Worm (Caenorhabditis elegans): ENCODE data around the gene mics-1.

- no peak for TF ChIP-seq hmbx-1 (tag; optimal IDR thresholded peaks at IDR 0.05)
- no peak for TF ChIP-seq flt-1 (GFP tag; IDR thresholded peaks at IDR 0.05)
- no peak for TF ChIP-seq ets-7 (tag; optimal IDR thresholded peaks at IDR 0.05)
- no peak for TF ChIP-seq ama-1 (optimal IDR thresholded peaks at IDR 0.05)
- no peak for TF ChIP-seq tbx-37 (GFP tag; conservative IDR thresholded peaks at IDR 0.05)
- no peak for TF ChIP-seq sea-1 (GFP tag; conservative IDR thresholded peaks at IDR 0.05)
Measured at ce11 chrV:10574197-10574596, 3.9 kb downstream of the mics-1 start.

Data from whole organism, early embryonic.